Worm (Caenorhabditis elegans) whole organism, L3 larva: ENCODE measurements around the gene F43C1.7.

Experiments used
- ZK546.5 ChIP-seq: sonication (generic microtip); optimal IDR thresholded peaks from 2 replicates; lab custom pipeline; 2017; ENCODE audit warnings: missing biosample characterization, missing genetic modification characterization
- aly-2 ChIP-seq: fragments of 150-350 bp; optimal IDR thresholded peaks from 2 replicates; lab custom pipeline; 2014; ENCODE audit warnings: missing biosample characterization, missing genetic modification characterization
- ama-1 ChIP-seq: fragments of 150-350 bp; optimal IDR thresholded peaks from 2 replicates; lab custom pipeline; 2018
- ceh-16 ChIP-seq: sonication (generic microtip); optimal IDR thresholded peaks from 2 replicates; lab custom pipeline; 2017; ENCODE audit warnings: missing biosample characterization, missing genetic modification characterization
- ceh-28 ChIP-seq: fragments of 150-350 bp; optimal IDR thresholded peaks from 2 replicates; lab custom pipeline; 2014; ENCODE audit warnings: missing biosample characterization, missing genetic modification reagents, missing genetic modification characterization
- ceh-82 ChIP-seq: fragments of 150-350 bp; optimal IDR thresholded peaks from 2 replicates; lab custom pipeline; 2014; ENCODE audit warnings: missing biosample characterization, missing genetic modification characterization
- ceh-9 ChIP-seq: sonication (generic microtip); optimal IDR thresholded peaks from 2 replicates; lab custom pipeline; 2018; ENCODE audit warnings: missing biosample characterization, missing genetic modification characterization
- daf-12 ChIP-seq: fragments of 150-350 bp; optimal IDR thresholded peaks from 2 replicates; lab custom pipeline; 2014; ENCODE audit warnings: missing biosample characterization, missing genetic modification reagents, missing genetic modification characterization
- egl-27 ChIP-seq: sonication (generic microtip); optimal IDR thresholded peaks from 4 replicates; lab custom pipeline; 2017; ENCODE audit warnings: missing biosample characterization, missing genetic modification reagents, missing genetic modification characterization
- egl-5 ChIP-seq: fragments of 150-350 bp; optimal IDR thresholded peaks from 2 replicates; lab custom pipeline; 2017; ENCODE audit warnings: missing biosample characterization, missing genetic modification reagents, missing genetic modification characterization, inconsistent platforms
- elt-1 ChIP-seq: fragments of 150-350 bp; optimal IDR thresholded peaks from 2 replicates; lab custom pipeline; 2014; ENCODE audit warnings: missing biosample characterization, missing genetic modification characterization
- elt-2 ChIP-seq: sonication (generic microtip); optimal IDR thresholded peaks from 2 replicates; lab custom pipeline; 2016; ENCODE audit warnings: missing genetic modification reagents, mild to moderate bottlenecking, missing genetic modification characterization, missing compliant biosample characterization
- eor-1 ChIP-seq, 2 experiments: fragments of 150-350 bp; optimal IDR thresholded peaks; 2 replicates each; lab custom pipeline; 2014 to 2018; ENCODE audit warnings: missing biosample characterization in 2 of 2, missing genetic modification characterization in 2 of 2
- fkh-10 ChIP-seq: sonication (generic microtip); optimal IDR thresholded peaks from 2 replicates; lab custom pipeline; 2017; ENCODE audit warnings: missing biosample characterization, missing genetic modification reagents, missing genetic modification characterization
- fkh-2 ChIP-seq: fragments of 150-350 bp; optimal IDR thresholded peaks from 2 replicates; lab custom pipeline; 2014; ENCODE audit warnings: missing biosample characterization, missing genetic modification reagents, missing genetic modification characterization
- fos-1 ChIP-seq: fragments of 150-350 bp; optimal IDR thresholded peaks from 2 replicates; lab custom pipeline; 2014; ENCODE audit warnings: missing biosample characterization, missing genetic modification characterization
- hmg-11 ChIP-seq: sonication (generic microtip); optimal IDR thresholded peaks from 2 replicates; lab custom pipeline; 2016; ENCODE audit warnings: missing genetic modification characterization, missing compliant biosample characterization
- jun-1 ChIP-seq: fragments of 150-350 bp; optimal IDR thresholded peaks from 2 replicates; lab custom pipeline; 2014; ENCODE audit warnings: missing biosample characterization, missing genetic modification reagents, missing genetic modification characterization
- lin-15B ChIP-seq: fragments of 150-350 bp; optimal IDR thresholded peaks from 2 replicates; lab custom pipeline; 2014; ENCODE audit warnings: missing biosample characterization, missing genetic modification characterization
- lin-39 ChIP-seq: fragments of 150-350 bp; optimal IDR thresholded peaks from 2 replicates; lab custom pipeline; 2018; ENCODE audit warnings: missing biosample characterization, missing genetic modification reagents, missing genetic modification characterization
- mdl-1 ChIP-seq: fragments of 150-350 bp; optimal IDR thresholded peaks from 2 replicates; lab custom pipeline; 2014; ENCODE audit warnings: missing biosample characterization, missing genetic modification characterization
- mml-1 ChIP-seq: fragments of 150-350 bp; sonication (generic microtip); optimal IDR thresholded peaks from 3 replicates; lab custom pipeline; 2014; ENCODE audit warnings: missing biosample characterization, missing genetic modification characterization
- nfya-1 ChIP-seq: sonication (generic microtip); optimal IDR thresholded peaks from 2 replicates; lab custom pipeline; 2017; ENCODE audit warnings: missing genetic modification characterization, mild to moderate bottlenecking, missing compliant biosample characterization, antibody characterized with exemption, moderate library complexity; ENCODE audit not compliant: insufficient read depth
- nhr-11 ChIP-seq: fragments of 150-350 bp; optimal IDR thresholded peaks from 2 replicates; lab custom pipeline; 2014; ENCODE audit warnings: missing biosample characterization, missing genetic modification characterization
- nhr-12 ChIP-seq: fragments of 150-350 bp; optimal IDR thresholded peaks from 2 replicates; lab custom pipeline; 2014; ENCODE audit warnings: missing biosample characterization, missing genetic modification characterization
- nhr-23 ChIP-seq: fragments of 150-350 bp; optimal IDR thresholded peaks from 2 replicates; lab custom pipeline; 2014; ENCODE audit warnings: missing biosample characterization, missing genetic modification reagents, missing genetic modification characterization
- nhr-43 ChIP-seq: sonication (generic microtip); optimal IDR thresholded peaks from 2 replicates; lab custom pipeline; 2016; ENCODE audit warnings: mild to moderate bottlenecking, missing genetic modification characterization, missing compliant biosample characterization; ENCODE audit not compliant: poor library complexity, severe bottlenecking
- nhr-76 ChIP-seq: fragments of 150-350 bp; sonication (generic microtip); optimal IDR thresholded peaks from 5 replicates; lab custom pipeline; 2014; ENCODE audit warnings: missing biosample characterization, missing genetic modification characterization
- pha-4 ChIP-seq: fragments of 150-350 bp; optimal IDR thresholded peaks from 2 replicates; lab custom pipeline; 2014; ENCODE audit warnings: missing biosample characterization, missing genetic modification reagents, missing genetic modification characterization
- pqm-1 ChIP-seq: fragments of 150-350 bp; optimal IDR thresholded peaks from 2 replicates; lab custom pipeline; 2017; ENCODE audit warnings: missing biosample characterization, missing genetic modification characterization, inconsistent platforms
- skn-1 ChIP-seq: fragments of 150-350 bp; optimal IDR thresholded peaks from 2 replicates; lab custom pipeline; 2014; ENCODE audit warnings: missing biosample characterization, missing genetic modification characterization
- snpc-4 ChIP-seq: fragments of 150-350 bp; optimal IDR thresholded peaks from 2 replicates; lab custom pipeline; 2014; ENCODE audit warnings: missing biosample characterization, missing genetic modification characterization
- tbx-2 ChIP-seq: sonication (generic microtip); optimal IDR thresholded peaks from 2 replicates; lab custom pipeline; 2016; ENCODE audit warnings: mild to moderate bottlenecking, missing genetic modification characterization, missing compliant biosample characterization
- unc-62 ChIP-seq: fragments of 150-350 bp; sonication (generic microtip); optimal IDR thresholded peaks from 4 replicates; lab custom pipeline; 2014; ENCODE audit warnings: missing biosample characterization, missing genetic modification reagents, missing genetic modification characterization
- zag-1 ChIP-seq: fragments of 150-350 bp; optimal IDR thresholded peaks from 2 replicates; lab custom pipeline; 2014; ENCODE audit warnings: missing biosample characterization, missing genetic modification characterization
- ztf-4 ChIP-seq: fragments of 150-350 bp; optimal IDR thresholded peaks from 2 replicates; lab custom pipeline; 2014; ENCODE audit warnings: missing biosample characterization, missing genetic modification characterization

F43C1.7 gene

ce11 chrIII:4244285-4244684 is 1.9 kb upstream of the F43C1.7 start, which contains the start of gene zhit-2:
zhit-2 (minus strand) TSS chrIII:4244385.
- no peak for TF ChIP-seq skn-1 (tag; lab: Kevin White, UChicago)
- TF ChIP-seq egl-27 (tag; lab: Kevin White, UChicago) = no peak
- no peak for TF ChIP-seq mdl-1 (tag; lab: Kevin White, UChicago)
- TF ChIP-seq elt-2 (tag; lab: Kevin White, UChicago) = no peak
- no peak for TF ChIP-seq nhr-76 (tag; lab: Kevin White, UChicago)
- no peak for TF ChIP-seq ceh-16 (tag; lab: Kevin White, UChicago)
- TF ChIP-seq daf-12 (tag; lab: Kevin White, UChicago) = no peak
- no peak for TF ChIP-seq fkh-2 (tag; lab: Kevin White, UChicago)
- no peak for TF ChIP-seq pqm-1 (tag; lab: Kevin White, UChicago)
- no peak for TF ChIP-seq fkh-10 (GFP tag; lab: Kevin White, UChicago)
- no peak for TF ChIP-seq hmg-11 (tag; lab: Kevin White, UChicago)
- no peak for TF ChIP-seq fos-1 (tag; lab: Kevin White, UChicago)
- no peak for TF ChIP-seq ztf-4
- no peak for TF ChIP-seq tbx-2 (tag; lab: Kevin White, UChicago)
- no peak for TF ChIP-seq zag-1 (tag; lab: Kevin White, UChicago)
- no peak for TF ChIP-seq eor-1 (tag; optimal IDR thresholded peaks at IDR 0.05; lab: Kevin White, UChicago)
- no peak for TF ChIP-seq unc-62 (GFP tag; lab: Kevin White, UChicago)
- TF ChIP-seq lin-39 = no peak
- no peak for TF ChIP-seq nhr-12 (tag; lab: Kevin White, UChicago)
- no peak for TF ChIP-seq nhr-23 (tag; lab: Kevin White, UChicago)
- TF ChIP-seq, all 47 proteins: peak for 0

DNA sequence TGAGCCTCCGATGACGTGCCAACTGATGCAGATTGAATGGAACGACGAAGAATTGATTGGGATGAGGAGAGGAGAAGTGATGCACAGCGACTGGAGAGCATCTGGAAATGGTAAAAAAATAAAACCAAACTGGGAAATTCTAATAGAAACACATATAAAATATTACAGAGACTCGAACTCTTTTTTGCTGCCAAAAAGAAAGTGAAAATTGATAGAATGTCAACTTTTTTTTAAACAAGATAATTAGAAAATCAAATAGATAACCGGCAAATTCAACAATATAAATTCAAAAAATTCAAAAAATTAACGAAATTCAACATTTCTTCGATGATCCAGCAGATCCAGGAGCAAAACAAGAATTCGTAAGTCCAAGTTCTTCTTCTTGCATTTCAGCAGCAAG is 1.1 kb upstream of the F43C1.7 start, which contains the start of gene mrpl-21:
mrpl-21 (minus strand) TSS at position 101 of the 400 bp plus-strand sequence.
- TF ChIP-seq zag-1 (tag; lab: Kevin White, UChicago) (no peak), mml-1 (tag; lab: Kevin White, UChicago) (no peak), egl-5 (tag; lab: Kevin White, UChicago) (no peak), ZK546.5 (no peak), ceh-9 (no peak), nfya-1 (tag; lab: Kevin White, UChicago) (no peak), fos-1 (tag; lab: Kevin White, UChicago) (no peak), eor-1 (tag; optimal IDR thresholded peaks at IDR 0.05; lab: Kevin White, UChicago) (no peak), snpc-4 (no peak), aly-2 (no peak)

ce11 chrIII:4241181-4241580 is 1.2 kb downstream of the F43C1.7 start:
- TF ChIP-seq elt-1 (peak; percentile 59), nhr-11 (tag; lab: Kevin White, UChicago) (no peak)

- no peak for TF ChIP-seq ceh-82
- peak; percentile 5 for TF ChIP-seq jun-1
- TF ChIP-seq aly-2 = no peak
- TF ChIP-seq elt-2 (tag; lab: Kevin White, UChicago) = peak; percentile 88
- no peak for TF ChIP-seq tbx-2 (tag; lab: Kevin White, UChicago)
- TF ChIP-seq lin-15B (tag; lab: Kevin White, UChicago) = no peak
- TF ChIP-seq pha-4 = peak; percentile 42
- no peak for TF ChIP-seq mdl-1 (tag; lab: Kevin White, UChicago)
- peak; percentile 81 for TF ChIP-seq pqm-1 (tag; lab: Kevin White, UChicago)
- peak; percentile 54 for TF ChIP-seq ceh-28 (tag; lab: Kevin White, UChicago)
- no peak for TF ChIP-seq nhr-43 (tag; lab: Kevin White, UChicago)
- TF ChIP-seq nhr-23 (tag; lab: Kevin White, UChicago) = no peak
- TF ChIP-seq eor-1 (tag; optimal IDR thresholded peaks at IDR 0.05; lab: Kevin White, UChicago) = no peak
- no peak for TF ChIP-seq fkh-10 (GFP tag; lab: Kevin White, UChicago)
- TF ChIP-seq ama-1 (lab: Kevin White, UChicago) = no peak
Measured at ce11 chrIII:4240126-4240525, 2.2 kb downstream of the F43C1.7 start.
